Worm (Caenorhabditis elegans): ENCODE measurements around the gene sma-3.

DNA sequence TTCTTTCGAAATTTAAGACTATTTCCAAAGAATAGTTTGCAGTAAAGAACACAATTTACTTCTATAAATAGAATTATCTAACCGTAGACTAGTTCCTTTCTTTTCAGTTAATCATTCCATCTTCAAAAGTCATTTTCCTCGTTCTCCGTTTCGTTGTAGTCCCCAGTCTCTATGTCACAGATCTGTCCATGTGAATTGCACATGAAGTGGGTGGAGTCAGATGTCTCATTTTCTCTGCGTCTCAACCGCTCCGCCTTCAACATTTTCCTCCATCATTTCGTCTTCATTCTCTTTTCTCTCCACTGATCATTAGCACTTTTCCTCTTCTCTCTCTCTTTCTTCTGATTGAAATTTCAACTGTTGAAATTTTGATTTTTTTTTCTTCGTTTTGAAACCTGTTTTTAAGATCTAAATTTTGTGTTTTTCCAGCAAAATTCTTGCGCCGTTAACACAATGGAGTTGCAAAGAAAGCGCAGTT, 33.9 kb upstream of the sma-3 start, which contains the start of gene T07E3.4:
- TF ChIP-seq tab-1 (GFP tag; IDR thresholded peaks at IDR 0.05) (no peak), cog-1 (tag; optimal IDR thresholded peaks at IDR 0.05) (no peak), ref-1 (GFP tag; conservative IDR thresholded peaks at IDR 0.05) (no peak), ztf-29 (GFP tag; IDR thresholded peaks at IDR 0.05) (no peak), flt-1 (GFP tag; IDR thresholded peaks at IDR 0.05) (no peak), T22C8.4 (GFP tag; IDR thresholded peaks at IDR 0.05) (no peak)
